Worm (Caenorhabditis elegans): Measurements from ENCODE around the gene nkb-3.

DNA sequence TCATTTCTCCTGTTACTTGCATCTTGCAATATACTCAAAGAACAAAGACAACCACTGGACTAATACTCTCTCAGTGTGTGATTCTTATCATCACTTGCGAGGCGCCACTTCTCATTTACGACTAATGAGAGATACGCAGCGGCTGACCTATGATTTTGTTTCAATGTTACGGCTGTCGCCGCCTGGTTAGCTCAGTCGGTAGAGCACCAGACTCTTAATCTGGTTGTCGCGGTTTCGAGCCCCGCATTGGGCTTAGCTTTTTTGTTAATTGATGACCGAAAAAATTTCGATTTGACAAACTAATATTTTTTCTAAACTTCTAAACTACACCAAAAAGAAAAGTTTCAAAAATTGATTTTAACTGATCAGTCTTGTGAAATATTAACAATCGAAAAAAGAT is 54.0 kb downstream of the nkb-3 start:
- TF ChIP-seq lin-13 (GFP tag; optimal IDR thresholded peaks at IDR 0.05) (no peak), pqm-1 (tag; optimal IDR thresholded peaks at IDR 0.05) (no peak)
